Worm (Caenorhabditis elegans) whole organism, late embryonic: ENCODE results near the gene D2096.9.

Experiments used
- ets-4 ChIP-seq: sonication (generic microtip); optimal IDR thresholded peaks from 2 replicates; lab custom pipeline; 2016; ENCODE audit warnings: missing genetic modification characterization, missing compliant biosample characterization
- fkh-10 ChIP-seq: fragments of 150-350 bp; optimal IDR thresholded peaks from 2 replicates; lab custom pipeline; 2014; ENCODE audit warnings: missing biosample characterization, missing genetic modification reagents, missing genetic modification characterization
- hlh-13 ChIP-seq: fragments of 200-800 bp; sonication (Bioruptor generic); optimal IDR thresholded peaks from 2 replicates; lab custom pipeline; 2018; ENCODE audit warnings: mild to moderate bottlenecking, missing genetic modification characterization, missing compliant biosample characterization
- odd-2 ChIP-seq: sonication (generic microtip); optimal IDR thresholded peaks from 2 replicates; lab custom pipeline; 2017; ENCODE audit warnings: antibody characterized with exemption, mild to moderate bottlenecking, missing genetic modification characterization, missing compliant biosample characterization
- pha-4 ChIP-seq: fragments of 150-350 bp; optimal IDR thresholded peaks from 2 replicates; lab custom pipeline; 2018; ENCODE audit warnings: missing biosample characterization, missing genetic modification reagents, missing genetic modification characterization
- sdc-2 ChIP-seq: sonication (generic microtip); optimal IDR thresholded peaks from 2 replicates; lab custom pipeline; 2016; ENCODE audit warnings: missing genotype, missing genetic modification characterization, missing compliant biosample characterization
- ztf-16 ChIP-seq: sonication (generic microtip); optimal IDR thresholded peaks from 2 replicates; lab custom pipeline; 2017; ENCODE audit warnings: missing genetic modification characterization, missing compliant biosample characterization

ce11 chrIV:8369135-8369534 is 13.5 kb downstream of the D2096.9 start, which contains the start of gene D2096.6:
- no peak for TF ChIP-seq fkh-10 (GFP tag; lab: Kevin White, UChicago)
- TF ChIP-seq ztf-16, result no peak
- no peak for TF ChIP-seq pha-4 (tag; lab: Kevin White, UChicago)
- no peak for TF ChIP-seq hlh-13 (GFP tag; lab: Kevin White, UChicago)
- no peak for TF ChIP-seq odd-2 (tag; lab: Kevin White, UChicago)
- TF ChIP-seq sdc-2 (tag; lab: Kevin White, UChicago), result no peak
- TF ChIP-seq ets-4 (tag; lab: Kevin White, UChicago), result no peak
